Worm (Caenorhabditis elegans) whole organism, L4 larva: ENCODE data around the gene F45D3.1.

ENCODE experiments used
- R02D3.7 ChIP-seq: fragments of 150-350 bp; sonication (generic microtip); optimal IDR thresholded peaks from 3 replicates; lab custom pipeline; 2014; ENCODE audit warnings: missing biosample characterization, missing genetic modification characterization
- T20F7.1 ChIP-seq: fragments of 200-800 bp; sonication (Bioruptor generic); optimal IDR thresholded peaks from 2 replicates; lab custom pipeline; 2018; ENCODE audit warnings: mild to moderate bottlenecking, missing genetic modification characterization, missing compliant biosample characterization
- T26A8.4 ChIP-seq: fragments of 200-800 bp; sonication (Bioruptor generic); IDR thresholded peaks from 2 replicates; pipeline ENCODE4 v1.3.6; 2022; ENCODE audit warnings: missing genetic modification characterization, missing compliant biosample characterization
- Y105C5A.15 ChIP-seq: fragments of 200-800 bp; sonication (Bioruptor generic); IDR thresholded peaks from 2 replicates; pipeline ENCODE4 v1.3.6; 2022; ENCODE audit warnings: missing genetic modification characterization, missing compliant biosample characterization
- Y48G9A.11 ChIP-seq: fragments of 200-800 bp; sonication (Bioruptor generic); IDR thresholded peaks from 2 replicates; pipeline ENCODE4 v1.3.6; 2022; ENCODE audit warnings: missing genetic modification reagents, missing genetic modification characterization, missing compliant biosample characterization
- ZK337.2 ChIP-seq: fragments of 200-800 bp; sonication (Bioruptor generic); IDR thresholded peaks from 2 replicates; pipeline ENCODE4 v1.3.6; 2022; ENCODE audit warnings: missing genetic modification reagents, missing genetic modification characterization, missing compliant biosample characterization
- aha-1 ChIP-seq: fragments of 150-350 bp; peaks from one replicate; lab custom pipeline; 2014; ENCODE audit warnings: missing biosample characterization, missing genetic modification characterization
- ama-1 ChIP-seq: fragments of 150-350 bp; optimal IDR thresholded peaks from 2 replicates; lab custom pipeline; 2014; ENCODE audit warnings: inconsistent platforms, mixed read lengths
- ceh-28 ChIP-seq: fragments of 150-350 bp; optimal IDR thresholded peaks from 2 replicates; lab custom pipeline; 2014; ENCODE audit warnings: missing biosample characterization, missing genetic modification reagents, missing genetic modification characterization
- ceh-32 ChIP-seq: sonication (generic microtip); optimal IDR thresholded peaks from 2 replicates; lab custom pipeline; 2016; ENCODE audit warnings: mild to moderate bottlenecking, missing genetic modification characterization, missing compliant biosample characterization; ENCODE audit not compliant: poor library complexity
- ceh-44 ChIP-seq: fragments of 200-800 bp; sonication (Bioruptor generic); IDR thresholded peaks from 2 replicates; pipeline ENCODE4 v1.3.6; 2022; ENCODE audit warnings: missing genetic modification reagents, missing genetic modification characterization, missing compliant biosample characterization
- ctbp-1 ChIP-seq: fragments of 200-800 bp; sonication (Bioruptor generic); IDR thresholded peaks from 2 replicates; pipeline ENCODE4 v1.3.6; 2022; ENCODE audit warnings: missing genetic modification reagents, missing genetic modification characterization, missing compliant biosample characterization
- daf-19 ChIP-seq: fragments of 200-800 bp; sonication (Bioruptor generic); conservative IDR thresholded peaks from 2 replicates; pipeline ENCODE4 v1.3.6; 2022; ENCODE audit warnings: missing genetic modification characterization, missing compliant biosample characterization
- daf-8 ChIP-seq: fragments of 200-800 bp; sonication (Bioruptor generic); IDR thresholded peaks from 2 replicates; pipeline ENCODE4 v1.3.6; 2022; ENCODE audit warnings: missing genetic modification characterization, missing compliant biosample characterization
- dmd-8 ChIP-seq: fragments of 200-800 bp; sonication (Bioruptor generic); IDR thresholded peaks from 2 replicates; pipeline ENCODE4 v1.3.6; 2022; ENCODE audit warnings: missing genetic modification characterization, missing compliant biosample characterization
- duxl-1 ChIP-seq: sonication (generic microtip); optimal IDR thresholded peaks from 2 replicates; lab custom pipeline; 2016; ENCODE audit warnings: mild to moderate bottlenecking, missing genetic modification characterization, moderate library complexity, missing compliant biosample characterization; ENCODE audit not compliant: poor library complexity
- egl-43 ChIP-seq: fragments of 200-800 bp; sonication (Bioruptor generic); IDR thresholded peaks from 2 replicates; pipeline ENCODE4 v1.3.6; 2022; ENCODE audit warnings: missing genetic modification reagents, missing genetic modification characterization, missing compliant biosample characterization
- hlh-11 ChIP-seq: fragments of 200-800 bp; sonication (Bioruptor generic); optimal IDR thresholded peaks from 2 replicates; lab custom pipeline; 2018; ENCODE audit warnings: mild to moderate bottlenecking, missing genetic modification characterization, missing compliant biosample characterization
- hlh-30 ChIP-seq: sonication (generic microtip); optimal IDR thresholded peaks from 2 replicates; lab custom pipeline; 2017; ENCODE audit warnings: antibody characterized with exemption, mild to moderate bottlenecking, missing genetic modification characterization, missing compliant biosample characterization; ENCODE audit not compliant: insufficient read depth
- lin-15B ChIP-seq: fragments of 150-350 bp; sonication (generic microtip); optimal IDR thresholded peaks from 3 replicates; lab custom pipeline; 2014; ENCODE audit warnings: missing biosample characterization, missing genetic modification characterization
- lin-39 ChIP-seq: fragments of 150-350 bp; optimal IDR thresholded peaks from 2 replicates; lab custom pipeline; 2014; ENCODE audit warnings: missing biosample characterization, missing genetic modification reagents, missing genetic modification characterization
- lsy-2 ChIP-seq, 2 experiments: fragments of 150-350 bp in 1 of 2; sonication (generic microtip) in 1 of 2; optimal IDR thresholded peaks; 2 replicates each; lab custom pipeline; 2014 to 2017; ENCODE audit warnings: missing biosample characterization in 2 of 2, missing genetic modification characterization in 2 of 2
- mep-1 ChIP-seq: fragments of 150-350 bp; sonication (generic microtip); optimal IDR thresholded peaks from 3 replicates; lab custom pipeline; 2014; ENCODE audit warnings: missing biosample characterization, missing genetic modification characterization
- mes-2 ChIP-seq: sonication (generic microtip); optimal IDR thresholded peaks from 2 replicates; lab custom pipeline; 2016; ENCODE audit warnings: missing genotype, mild to moderate bottlenecking, missing genetic modification characterization, missing compliant biosample characterization; ENCODE audit not compliant: poor library complexity, severe bottlenecking
- mxl-2 ChIP-seq: fragments of 200-800 bp; sonication (Bioruptor generic); conservative IDR thresholded peaks from 2 replicates; pipeline ENCODE4 v1.3.6; 2022; ENCODE audit warnings: missing genetic modification reagents, missing genetic modification characterization, missing compliant biosample characterization
- mxl-3 ChIP-seq: fragments of 200-800 bp; sonication (Bioruptor generic); optimal IDR thresholded peaks from 2 replicates; lab custom pipeline; 2018; ENCODE audit warnings: mild to moderate bottlenecking, missing genetic modification characterization, missing compliant biosample characterization
- nhr-102 ChIP-seq: sonication (generic microtip); optimal IDR thresholded peaks from 2 replicates; lab custom pipeline; 2016; ENCODE audit warnings: mild to moderate bottlenecking, missing genetic modification characterization, moderate library complexity, missing compliant biosample characterization
- nhr-11 ChIP-seq: fragments of 150-350 bp; optimal IDR thresholded peaks from 2 replicates; lab custom pipeline; 2014; ENCODE audit warnings: missing biosample characterization, missing genetic modification characterization
- nhr-111 ChIP-seq: fragments of 200-800 bp; sonication (Bioruptor generic); optimal IDR thresholded peaks from 2 replicates; lab custom pipeline; 2018; ENCODE audit warnings: mild to moderate bottlenecking, missing genetic modification characterization, missing compliant biosample characterization
- nhr-25 ChIP-seq: sonication (generic microtip); optimal IDR thresholded peaks from 2 replicates; lab custom pipeline; 2017; ENCODE audit warnings: missing genetic modification characterization, mild to moderate bottlenecking, missing compliant biosample characterization, antibody characterized with exemption, moderate library complexity, borderline replicate concordance; ENCODE audit not compliant: insufficient read depth
- nhr-28 ChIP-seq: fragments of 150-350 bp; optimal IDR thresholded peaks from 2 replicates; lab custom pipeline; 2014; ENCODE audit warnings: missing biosample characterization, missing genetic modification characterization
- nhr-48 ChIP-seq: sonication (generic microtip); optimal IDR thresholded peaks from 2 replicates; lab custom pipeline; 2016; ENCODE audit warnings: mild to moderate bottlenecking, missing genetic modification characterization, missing compliant biosample characterization
- nhr-6 ChIP-seq: fragments of 150-350 bp; optimal IDR thresholded peaks from 2 replicates; lab custom pipeline; 2014; ENCODE audit warnings: missing biosample characterization, missing genetic modification characterization
- snpc-1.2 ChIP-seq: fragments of 200-800 bp; sonication (Bioruptor generic); IDR thresholded peaks from 2 replicates; pipeline ENCODE4 v1.3.6; 2022; ENCODE audit warnings: missing genetic modification reagents, missing genetic modification characterization, missing compliant biosample characterization
- spr-1 ChIP-seq: sonication (generic microtip); optimal IDR thresholded peaks from 2 replicates; lab custom pipeline; 2016; ENCODE audit warnings: mild to moderate bottlenecking, missing genetic modification characterization, missing compliant biosample characterization
- tra-1 ChIP-seq: fragments of 200-800 bp; sonication (Bioruptor generic); IDR thresholded peaks from 2 replicates; pipeline ENCODE4 v1.3.6; 2022; ENCODE audit warnings: missing genetic modification reagents, missing genetic modification characterization, missing compliant biosample characterization
- unc-39 ChIP-seq: sonication (generic microtip); optimal IDR thresholded peaks from 2 replicates; lab custom pipeline; 2017; ENCODE audit warnings: missing biosample characterization, missing genetic modification characterization
- unc-62 ChIP-seq, 3 experiments: fragments of 150-350 bp in 1 of 3; sonication (generic microtip); optimal IDR thresholded peaks in 2 of 3; peaks in 1 of 3; 1 replicate in 1 of 3; 2 replicates in 2 of 3; lab custom pipeline; 2014 to 2017; ENCODE audit warnings: missing biosample characterization in 3 of 3, missing genetic modification characterization in 3 of 3, missing genetic modification reagents in 3 of 3, missing genotype in 1 of 3
- zag-1 ChIP-seq: fragments of 150-350 bp; optimal IDR thresholded peaks from 2 replicates; lab custom pipeline; 2014; ENCODE audit warnings: missing biosample characterization, missing genetic modification characterization
- zfp-2 ChIP-seq: sonication (generic microtip); optimal IDR thresholded peaks from 2 replicates; lab custom pipeline; 2016; ENCODE audit warnings: mild to moderate bottlenecking, missing genetic modification characterization, missing compliant biosample characterization
- zfp-3 ChIP-seq: fragments of 200-800 bp; sonication (Bioruptor generic); conservative IDR thresholded peaks from 2 replicates; pipeline ENCODE4 v1.3.6; 2022; ENCODE audit warnings: missing genetic modification reagents, missing genetic modification characterization, missing compliant biosample characterization

F45D3.1 gene

DNA sequence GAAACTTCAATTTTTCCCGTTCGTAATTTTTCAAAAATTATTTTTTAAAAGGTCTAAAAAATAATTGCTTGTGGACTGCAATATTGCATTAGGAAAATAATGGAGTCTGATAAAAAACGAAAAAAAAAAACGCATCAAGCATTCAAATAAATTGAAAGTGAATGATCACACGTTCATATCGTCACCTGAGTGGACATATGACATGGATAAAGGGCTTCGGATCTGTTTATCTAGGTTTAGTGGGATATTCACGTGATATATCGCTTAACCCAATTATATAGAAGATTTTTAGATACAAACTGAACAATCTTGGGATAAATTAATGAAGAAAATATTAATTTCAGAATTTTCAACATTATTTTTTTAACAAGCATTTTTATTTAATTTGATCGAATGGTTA is 23.9 kb downstream of the F45D3.1 start:
- TF ChIP-seq aha-1 (tag; lab: Kevin White, UChicago), result peak; percentile 45
- no peak for TF ChIP-seq ZK337.2 (GFP tag; lab: Robert Waterston, UW)
- peak; percentile 67 for TF ChIP-seq hlh-30
- TF ChIP-seq, all 104 proteins: peak for 2

DNA sequence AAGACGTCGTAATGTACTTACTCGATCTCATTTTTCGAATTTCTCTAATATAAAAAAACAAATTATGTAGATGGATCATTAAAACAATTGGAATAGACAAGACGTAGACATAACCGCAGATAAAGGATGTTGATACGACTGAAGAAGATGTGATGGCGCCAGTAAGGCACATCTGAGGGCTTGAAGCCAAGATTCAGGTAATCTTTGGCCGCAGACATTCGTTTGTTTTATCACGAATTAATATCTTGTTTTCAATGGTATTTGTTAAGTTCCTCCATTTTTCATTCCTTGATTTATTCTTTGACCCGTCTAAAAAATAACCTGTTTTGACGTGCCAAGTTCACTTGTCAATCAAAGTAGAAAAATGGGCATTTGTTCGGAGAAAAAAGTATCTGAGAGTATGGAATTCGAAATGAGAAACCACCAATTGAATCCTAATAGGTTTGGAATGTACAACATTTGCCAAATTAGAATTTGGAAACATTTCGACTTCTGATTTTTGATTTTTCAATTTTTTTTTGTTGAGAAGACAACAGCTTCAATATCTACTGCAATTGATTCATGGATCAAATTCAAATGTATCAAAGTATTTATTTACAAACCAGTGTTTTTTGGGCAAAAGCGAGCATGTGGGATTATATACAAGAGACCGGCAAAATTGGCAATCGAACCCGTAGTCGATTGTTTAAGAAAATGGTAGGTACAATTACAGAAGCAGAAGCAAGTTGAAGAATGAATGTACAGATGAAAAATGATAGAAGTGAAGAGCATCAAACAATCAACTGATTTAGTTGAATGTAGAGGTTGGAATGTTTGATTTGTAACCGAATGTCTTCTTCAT is 25.0 kb downstream of the F45D3.1 start:
- TF ChIP-seq zag-1 (tag; lab: Kevin White, UChicago) (no peak), nhr-48 (tag; lab: Kevin White, UChicago) (peak; percentile 12), unc-62 (GFP tag; optimal IDR thresholded peaks at IDR 0.05 in 1 of 2; lab: Kevin White, UChicago) (peak in 1 of 2 experiments; percentile 97), unc-62 (tag; optimal IDR thresholded peaks at IDR 0.05; lab: Kevin White, UChicago) (no peak), zfp-2 (tag; lab: Kevin White, UChicago) (no peak), ama-1 (lab: Kevin White, UChicago) (peak; percentile 46), snpc-1.2 (GFP tag; lab: Robert Waterston, UW) (0 out of 2 replicates have a peak, but pooled peaks have one; percentile 25), duxl-1 (tag; lab: Kevin White, UChicago) (no peak), zfp-3 (GFP tag; lab: Robert Waterston, UW) (0 out of 2 replicates have a peak, but pooled peaks have one; percentile 51), nhr-11 (tag; lab: Kevin White, UChicago) (no peak), dmd-8 (GFP tag; lab: Robert Waterston, UW) (no peak), nhr-25 (tag; lab: Kevin White, UChicago) (peak; percentile 39), hlh-30 (peak; percentile 6), mes-2 (tag; lab: Kevin White, UChicago) (peak; percentile 26), nhr-6 (tag; lab: Kevin White, UChicago) (peak; percentile 81), unc-39 (tag; lab: Kevin White, UChicago) (no peak), tra-1 (0 out of 2 replicates have a peak, but pooled peaks have one; percentile 39), nhr-28 (tag; lab: Kevin White, UChicago) (peak; percentile 57), lin-15B (tag; lab: Kevin White, UChicago) (no peak), aha-1 (tag; lab: Kevin White, UChicago) (peak; percentile 95), ceh-28 (no peak), lsy-2 (tag; optimal IDR thresholded peaks at IDR 0.05; lab: Kevin White, UChicago) (peak; percentile 6 to 35), spr-1 (tag; lab: Kevin White, UChicago) (peak; percentile 23), T26A8.4 (peak; percentile 90), mep-1 (peak; percentile 28)

DNA sequence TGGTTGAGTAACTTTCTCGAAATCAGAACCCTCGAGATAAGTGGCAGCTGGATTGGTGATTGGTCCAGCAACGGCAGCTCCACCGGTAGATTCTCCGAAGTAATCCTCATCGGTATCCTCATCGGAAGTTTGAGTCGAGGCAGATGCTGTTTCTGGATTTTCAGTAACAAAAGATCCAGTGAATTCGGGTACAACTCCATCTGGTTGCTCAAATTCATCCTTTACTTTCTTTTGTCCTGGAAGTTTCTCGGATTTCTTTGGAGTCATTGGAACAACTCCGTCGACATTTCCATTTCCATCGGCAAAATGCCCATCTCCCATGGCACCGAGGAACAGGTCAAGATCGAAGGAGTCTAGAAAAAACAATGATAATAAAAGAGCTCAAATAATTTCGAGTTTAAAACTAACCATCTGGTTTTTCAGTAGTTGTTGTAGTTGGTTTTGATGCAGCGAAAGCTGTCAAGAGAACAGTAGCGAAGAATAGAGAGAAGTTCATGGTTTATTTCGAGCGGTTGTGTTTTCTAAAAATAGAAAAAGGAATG is 25.9 kb downstream of the F45D3.1 start, which contains the start of gene F45D3.4:
Gene F45D3.4, minus strand, starts transcription at position 521 of the 542 bp plus-strand sequence.
- TF ChIP-seq aha-1 (tag; lab: Kevin White, UChicago) (peak; percentile 98), ceh-32 (tag; lab: Kevin White, UChicago) (no peak), mxl-2 (GFP tag; lab: Robert Waterston, UW) (no peak), daf-19 (GFP tag; lab: Robert Waterston, UW) (no peak), R02D3.7 (tag; lab: Kevin White, UChicago) (no peak), T26A8.4 (peak; percentile 10; the same call in 1 of the 2 replicates), ctbp-1 (GFP tag; lab: Robert Waterston, UW) (no peak), ceh-44 (GFP tag; lab: Robert Waterston, UW) (no peak), nhr-111 (GFP tag; lab: Kevin White, UChicago) (no peak), hlh-11 (tag; lab: Kevin White, UChicago) (no peak), lin-39 (tag; lab: Kevin White, UChicago) (no peak), mxl-3 (GFP tag; lab: Kevin White, UChicago) (no peak), ama-1 (lab: Kevin White, UChicago) (peak; percentile 87), Y105C5A.15 (GFP tag; lab: Robert Waterston, UW) (no peak), egl-43 (peak; percentile 55; the same call in 1 of the 2 replicates), nhr-102 (tag; lab: Kevin White, UChicago) (no peak), daf-8 (no peak), mep-1 (peak; percentile 6), ZK337.2 (GFP tag; lab: Robert Waterston, UW) (no peak), T20F7.1 (GFP tag; lab: Kevin White, UChicago) (no peak), Y48G9A.11 (GFP tag; lab: Robert Waterston, UW) (0 out of 2 replicates have a peak, but pooled peaks have one; percentile 12)
- TF ChIP-seq, all 104 proteins: peak for 6
